Worm (Caenorhabditis elegans) whole organism, L2 larva: ENCODE data around the gene gst-21.
"Not testable (repeated sequence)": the region's sequence is repeated elsewhere in the genome, so short reads cannot be mapped to it uniquely, and the experiment has no call there.

Experiments used
- C34F6.9 ChIP-seq: fragments of 150-350 bp; optimal IDR thresholded peaks from 2 replicates; lab custom pipeline; 2014; ENCODE audit warnings: missing biosample characterization, missing genetic modification characterization
- Y55F3AM.14 ChIP-seq: fragments of 200-800 bp; sonication (Bioruptor generic); optimal IDR thresholded peaks from 2 replicates; lab custom pipeline; 2018; ENCODE audit warnings: mild to moderate bottlenecking, missing genetic modification characterization, missing compliant biosample characterization
- ZK546.5 ChIP-seq: sonication (generic microtip); optimal IDR thresholded peaks from 2 replicates; lab custom pipeline; 2017; ENCODE audit warnings: missing biosample characterization, missing genetic modification characterization
- alr-1 ChIP-seq: fragments of 150-350 bp; optimal IDR thresholded peaks from 2 replicates; lab custom pipeline; 2014; ENCODE audit warnings: missing biosample characterization, missing genetic modification characterization
- aly-2 ChIP-seq: fragments of 150-350 bp; optimal IDR thresholded peaks from 2 replicates; lab custom pipeline; 2014; ENCODE audit warnings: missing biosample characterization, missing genetic modification characterization
- ama-1 ChIP-seq: fragments of 150-350 bp; optimal IDR thresholded peaks from 2 replicates; lab custom pipeline; 2018; ENCODE audit warnings: inconsistent platforms
- blmp-1 ChIP-seq: sonication (generic microtip); optimal IDR thresholded peaks from 2 replicates; lab custom pipeline; 2017; ENCODE audit warnings: missing genetic modification characterization, mild to moderate bottlenecking, missing compliant biosample characterization, antibody characterized with exemption, moderate library complexity; ENCODE audit not compliant: insufficient read depth
- ceh-16 ChIP-seq: fragments of 150-350 bp; optimal IDR thresholded peaks from 2 replicates; lab custom pipeline; 2014; ENCODE audit warnings: missing biosample characterization, missing genetic modification characterization
- ceh-82 ChIP-seq: fragments of 150-350 bp; optimal IDR thresholded peaks from 2 replicates; lab custom pipeline; 2014; ENCODE audit warnings: missing biosample characterization, missing genetic modification characterization
- crh-2 ChIP-seq: sonication (generic microtip); optimal IDR thresholded peaks from 2 replicates; lab custom pipeline; 2017; ENCODE audit warnings: missing biosample characterization, missing genetic modification characterization
- elt-1 ChIP-seq: fragments of 150-350 bp; optimal IDR thresholded peaks from 2 replicates; lab custom pipeline; 2014; ENCODE audit warnings: missing biosample characterization, missing genetic modification characterization
- fos-1 ChIP-seq: fragments of 150-350 bp; optimal IDR thresholded peaks from 2 replicates; lab custom pipeline; 2014; ENCODE audit warnings: missing biosample characterization, missing genetic modification characterization
- lin-11 ChIP-seq: fragments of 150-350 bp; sonication (generic microtip); optimal IDR thresholded peaks from 2 replicates; lab custom pipeline; 2014; ENCODE audit warnings: missing biosample characterization, missing genetic modification characterization, inconsistent platforms, mixed read lengths
- lin-13 ChIP-seq: fragments of 150-350 bp; optimal IDR thresholded peaks from 2 replicates; lab custom pipeline; 2014; ENCODE audit warnings: missing biosample characterization, missing genetic modification reagents, missing genetic modification characterization
- lin-39 ChIP-seq: fragments of 150-350 bp; optimal IDR thresholded peaks from 2 replicates; lab custom pipeline; 2014; ENCODE audit warnings: missing biosample characterization, missing genetic modification reagents, missing genetic modification characterization
- mab-5 ChIP-seq: fragments of 150-350 bp; optimal IDR thresholded peaks from 2 replicates; lab custom pipeline; 2014; ENCODE audit warnings: missing biosample characterization, missing genetic modification characterization
- mbf-1 ChIP-seq: sonication (generic microtip); optimal IDR thresholded peaks from 2 replicates; lab custom pipeline; 2017; ENCODE audit warnings: missing biosample characterization, missing genetic modification characterization
- mdl-1 ChIP-seq, 2 experiments: fragments of 150-350 bp in 1 of 2; sonication (generic microtip) in 1 of 2; optimal IDR thresholded peaks; 2 replicates each; lab custom pipeline; 2017; ENCODE audit warnings: missing biosample characterization in 2 of 2, missing genetic modification characterization in 2 of 2
- nhr-11 ChIP-seq: fragments of 150-350 bp; optimal IDR thresholded peaks from 2 replicates; lab custom pipeline; 2014; ENCODE audit warnings: missing biosample characterization, missing genetic modification characterization
- nhr-12 ChIP-seq: fragments of 150-350 bp; optimal IDR thresholded peaks from 2 replicates; lab custom pipeline; 2014; ENCODE audit warnings: missing biosample characterization, missing genetic modification characterization
- nhr-129 ChIP-seq: fragments of 150-350 bp; optimal IDR thresholded peaks from 2 replicates; lab custom pipeline; 2014; ENCODE audit warnings: missing biosample characterization, missing genetic modification characterization
- nhr-23 ChIP-seq: fragments of 150-350 bp; optimal IDR thresholded peaks from 2 replicates; lab custom pipeline; 2014; ENCODE audit warnings: missing biosample characterization, missing genetic modification reagents, missing genetic modification characterization
- nhr-77 ChIP-seq: fragments of 150-350 bp; optimal IDR thresholded peaks from 2 replicates; lab custom pipeline; 2014; ENCODE audit warnings: missing biosample characterization, missing genetic modification characterization
- sma-3 ChIP-seq: sonication (generic microtip); optimal IDR thresholded peaks from 2 replicates; lab custom pipeline; 2016; ENCODE audit warnings: missing genetic modification reagents, missing genetic modification characterization, missing compliant biosample characterization
- sma-9 ChIP-seq, 2 experiments: fragments of 150-350 bp in 1 of 2; sonication (generic microtip) in 1 of 2; optimal IDR thresholded peaks; 2 replicates each; lab custom pipeline; 2014 to 2016; ENCODE audit warnings: missing genetic modification characterization in 2 of 2, mild to moderate bottlenecking in 1 of 2, missing biosample characterization in 1 of 2, missing compliant biosample characterization in 1 of 2, missing genetic modification reagents in 1 of 2, moderate library complexity in 1 of 2
- unc-39 ChIP-seq: fragments of 150-350 bp; optimal IDR thresholded peaks from 2 replicates; lab custom pipeline; 2014; ENCODE audit warnings: missing biosample characterization, missing genetic modification characterization
- ztf-11 ChIP-seq: sonication (generic microtip); optimal IDR thresholded peaks from 2 replicates; lab custom pipeline; 2017; ENCODE audit warnings: missing biosample characterization, missing genetic modification characterization

The gst-21 gene

DNA sequence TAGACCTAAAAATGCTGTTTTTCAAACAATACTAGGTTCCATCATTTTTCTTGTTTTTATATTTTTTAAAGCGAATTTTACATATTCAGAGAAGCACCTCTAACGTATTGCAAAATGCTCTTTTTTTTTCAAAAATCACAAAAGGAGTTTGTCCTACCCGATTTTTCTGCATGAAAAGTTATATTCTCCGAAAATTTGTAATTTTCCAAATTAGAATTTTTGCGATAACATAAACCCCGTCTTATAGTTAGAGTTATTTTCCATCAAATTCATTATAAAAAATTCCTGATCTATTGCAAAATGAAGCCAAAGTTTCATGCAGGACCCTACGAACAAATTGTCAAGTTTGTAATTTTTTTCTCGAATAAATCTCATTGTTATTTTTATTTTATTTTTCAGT is 23.4 kb downstream of the gst-21 start, which contains the start of gene srw-99:
srw-99 (plus strand) TSS at position 301 of the 400 bp plus-strand sequence.
- TF ChIP-seq fos-1 (no peak), Y55F3AM.14 (no peak), nhr-129 (tag; lab: Kevin White, UChicago) (no peak), nhr-23 (tag; lab: Kevin White, UChicago) (no peak), nhr-77 (tag; lab: Kevin White, UChicago) (no peak), ceh-16 (tag; lab: Kevin White, UChicago) (no peak), alr-1 (tag; lab: Kevin White, UChicago) (no peak), sma-3 (GFP tag; lab: Kevin White, UChicago) (no peak), aly-2 (no peak), lin-11 (tag; lab: Kevin White, UChicago) (no peak)
- TF ChIP-seq, all 48 proteins: peak for 0

DNA sequence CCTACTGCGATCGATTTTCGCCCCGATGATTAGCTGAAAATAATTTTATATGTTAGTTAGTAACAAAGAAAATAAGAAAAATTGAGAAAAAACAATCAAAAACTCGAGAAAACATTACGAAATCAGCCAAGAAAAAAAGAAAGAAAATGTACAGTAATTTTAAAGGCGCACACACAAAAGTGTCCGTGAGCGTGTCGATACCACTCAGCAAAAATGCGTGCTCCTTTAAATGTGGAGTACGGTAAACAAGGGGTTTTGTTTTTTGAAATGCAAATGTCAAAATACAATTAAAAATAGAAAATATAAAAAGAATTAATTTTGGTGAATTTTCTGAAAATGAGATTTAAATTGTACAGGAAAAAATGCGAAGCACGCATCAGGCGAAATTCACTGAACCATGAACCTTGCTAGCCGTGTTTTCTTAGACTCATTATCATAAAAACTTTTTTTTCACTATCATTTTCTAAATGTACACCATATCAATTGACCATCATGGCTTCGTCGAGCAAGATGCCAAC is 30.2 kb downstream of the gst-21 start, which contains the start of gene srw-90:
srw-90 (plus strand) TSS at position 468 of the 518 bp plus-strand sequence.
- TF ChIP-seq ZK546.5 (tag; lab: Kevin White, UChicago) (no peak), unc-39 (tag; lab: Kevin White, UChicago) (no peak), elt-1 (tag; lab: Kevin White, UChicago) (no peak), nhr-129 (tag; lab: Kevin White, UChicago) (no peak), lin-13 (GFP tag; lab: Kevin White, UChicago) (no peak), ceh-82 (tag; lab: Kevin White, UChicago) (no peak), aly-2 (no peak), sma-3 (GFP tag; lab: Kevin White, UChicago) (no peak), blmp-1 (tag; lab: Kevin White, UChicago) (no peak), mbf-1 (no peak), ceh-16 (tag; lab: Kevin White, UChicago) (no peak), lin-39 (no peak), Y55F3AM.14 (no peak), nhr-11 (tag; lab: Kevin White, UChicago) (no peak), alr-1 (tag; lab: Kevin White, UChicago) (no peak), sma-9 (GFP tag; optimal IDR thresholded peaks at IDR 0.05; lab: Kevin White, UChicago) (no peak), sma-9 (tag; optimal IDR thresholded peaks at IDR 0.05; lab: Kevin White, UChicago) (no peak)

DNA sequence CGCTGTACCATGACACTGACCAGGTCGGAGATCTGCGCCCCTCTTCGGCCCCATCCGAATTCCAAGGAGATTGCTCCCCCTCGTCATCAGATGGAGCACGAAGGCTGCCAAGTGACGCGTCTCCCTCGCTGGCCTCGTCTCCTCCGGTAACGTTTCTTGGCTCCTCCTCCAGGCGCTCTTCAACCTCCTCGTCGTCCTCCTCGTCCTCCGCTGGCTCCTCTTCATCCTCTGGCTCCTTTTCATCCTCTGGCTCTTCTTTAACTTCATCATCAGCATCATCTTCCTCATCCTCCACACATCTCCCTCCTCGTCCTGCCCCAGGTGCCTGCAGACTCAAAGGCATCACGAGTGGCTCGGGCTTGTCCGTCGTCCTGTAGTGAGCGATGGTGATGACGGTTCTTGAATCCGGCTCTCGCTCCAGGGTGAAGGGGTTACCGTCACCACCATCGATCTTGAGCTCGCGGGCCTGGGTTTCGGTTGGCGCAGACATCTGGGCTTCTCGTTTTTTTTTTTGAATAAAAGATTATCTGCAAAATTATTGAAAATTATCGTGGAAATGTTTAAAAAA is 32.5 kb downstream of the gst-21 start:
- TF ChIP-seq nhr-12 (tag; lab: Kevin White, UChicago): no peak
- no peak for TF ChIP-seq C34F6.9 (tag; lab: Kevin White, UChicago)
- no peak for TF ChIP-seq crh-2
- TF ChIP-seq mdl-1 (tag; optimal IDR thresholded peaks at IDR 0.05; lab: Kevin White, UChicago): no peak
- no peak for TF ChIP-seq aly-2
- no peak for TF ChIP-seq fos-1
- no peak for TF ChIP-seq lin-13 (GFP tag; lab: Kevin White, UChicago)
- TF ChIP-seq Y55F3AM.14: no peak
- no peak for TF ChIP-seq ZK546.5 (tag; lab: Kevin White, UChicago)
- no peak for TF ChIP-seq mab-5 (tag; lab: Kevin White, UChicago)
- TF ChIP-seq unc-39 (tag; lab: Kevin White, UChicago): no peak
- no peak for TF ChIP-seq nhr-23 (tag; lab: Kevin White, UChicago)

DNA sequence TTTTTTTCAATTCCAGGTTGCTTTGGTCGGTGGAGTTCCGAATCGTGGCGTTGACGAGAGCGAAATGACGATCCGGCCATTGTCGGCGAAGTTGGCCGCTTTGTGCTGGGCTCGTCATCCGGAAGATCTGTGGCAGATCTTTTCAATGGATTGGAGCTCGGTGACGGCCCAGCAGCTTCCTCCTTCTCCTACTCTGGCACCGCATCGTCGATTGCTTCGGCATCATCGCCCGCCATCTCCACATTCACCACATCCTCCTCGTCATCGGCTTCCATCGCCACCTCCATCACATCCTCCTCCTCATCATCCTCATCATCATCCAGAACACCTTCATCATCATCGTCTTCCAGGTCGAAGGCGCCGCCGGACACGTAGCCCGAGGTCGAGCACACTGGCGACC is 33.4 kb downstream of the gst-21 start:
- TF ChIP-seq nhr-11 (tag; lab: Kevin White, UChicago): no peak
- TF ChIP-seq lin-13 (GFP tag; lab: Kevin White, UChicago): no peak
- TF ChIP-seq sma-3 (GFP tag; lab: Kevin White, UChicago): no peak

DNA sequence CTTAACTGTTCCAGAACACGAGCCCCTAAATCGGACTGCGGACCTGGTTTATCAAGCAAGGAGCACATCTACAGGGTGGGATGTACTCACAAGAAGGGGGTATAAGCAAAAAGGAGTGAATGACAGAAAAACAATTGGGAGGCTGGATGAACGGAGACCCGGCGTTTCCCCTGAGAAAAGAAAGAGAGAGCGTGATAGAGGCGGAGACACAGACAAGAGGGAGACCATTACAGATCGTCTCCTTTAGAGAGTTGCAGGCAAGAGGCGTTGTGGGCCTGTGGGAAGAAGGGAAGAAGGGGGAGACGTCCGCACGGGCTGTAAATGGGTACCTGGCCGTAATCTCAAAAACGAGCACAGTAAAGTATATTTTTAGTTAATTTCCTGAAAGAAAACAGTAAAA is 37.9 kb downstream of the gst-21 start, which contains the start of gene Y46H3C.7:
Y46H3C.7 (minus strand) TSS at position 147 of the 400 bp plus-strand sequence.
- not testable (repeated sequence) for TF ChIP-seq Y55F3AM.14; unc-39 (tag; lab: Kevin White, UChicago); sma-9 (GFP tag; optimal IDR thresholded peaks at IDR 0.05; lab: Kevin White, UChicago); sma-9 (tag; optimal IDR thresholded peaks at IDR 0.05; lab: Kevin White, UChicago)

DNA sequence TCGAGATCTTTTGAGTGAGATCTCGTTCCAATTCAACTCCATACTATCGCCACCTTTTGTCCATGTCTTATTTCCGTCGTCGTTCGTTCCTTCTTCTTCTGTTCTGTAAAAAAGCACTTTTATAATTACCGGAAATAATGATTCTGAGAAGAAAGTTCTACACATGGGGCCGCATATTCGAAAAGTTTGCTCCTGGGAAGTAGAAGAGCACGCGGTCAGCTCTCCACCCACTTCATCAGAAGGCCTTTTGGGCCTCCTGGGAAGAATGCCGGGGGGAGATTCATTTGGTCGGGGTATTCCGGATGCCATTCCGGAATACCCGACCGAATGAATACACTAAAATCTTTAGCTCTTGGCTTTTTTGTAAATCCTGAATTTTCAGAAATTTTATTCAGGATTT is 39.3 kb downstream of the gst-21 start, which contains the start of gene Y46H3C.5:
Y46H3C.5 (minus strand) TSS at position 2 of the 400 bp plus-strand sequence.
- TF ChIP-seq ceh-16 (tag; lab: Kevin White, UChicago); ztf-11 (tag; lab: Kevin White, UChicago); ama-1 (lab: Kevin White, UChicago): not testable (repeated sequence)
